Worm (Caenorhabditis elegans) whole organism, L4 larva: ENCODE results near the gene snrp-3.
"Not testable (repeated sequence)": the region's sequence is repeated elsewhere in the genome, so short reads cannot be mapped to it uniquely, and the experiment has no call there.

ENCODE experiments used
- F26F4.8 ChIP-seq: fragments of 200-800 bp; sonication (Bioruptor generic); conservative IDR thresholded peaks from 2 replicates; pipeline ENCODE4 v1.3.6; 2022; ENCODE audit warnings: missing genetic modification characterization, missing compliant biosample characterization
- T20F7.1 ChIP-seq: fragments of 200-800 bp; sonication (Bioruptor generic); optimal IDR thresholded peaks from 2 replicates; lab custom pipeline; 2018; ENCODE audit warnings: mild to moderate bottlenecking, missing genetic modification characterization, missing compliant biosample characterization
- Y105C5A.15 ChIP-seq: fragments of 200-800 bp; sonication (Bioruptor generic); IDR thresholded peaks from 2 replicates; pipeline ENCODE4 v1.3.6; 2022; ENCODE audit warnings: missing genetic modification characterization, missing compliant biosample characterization
- Y48G9A.11 ChIP-seq: fragments of 200-800 bp; sonication (Bioruptor generic); IDR thresholded peaks from 2 replicates; pipeline ENCODE4 v1.3.6; 2022; ENCODE audit warnings: missing genetic modification reagents, missing genetic modification characterization, missing compliant biosample characterization
- ZK337.2 ChIP-seq: fragments of 200-800 bp; sonication (Bioruptor generic); IDR thresholded peaks from 2 replicates; pipeline ENCODE4 v1.3.6; 2022; ENCODE audit warnings: missing genetic modification reagents, missing genetic modification characterization, missing compliant biosample characterization
- aha-1 ChIP-seq: fragments of 150-350 bp; peaks from one replicate; lab custom pipeline; 2014; ENCODE audit warnings: missing biosample characterization, missing genetic modification characterization
- ceh-32 ChIP-seq: sonication (generic microtip); optimal IDR thresholded peaks from 2 replicates; lab custom pipeline; 2016; ENCODE audit warnings: mild to moderate bottlenecking, missing genetic modification characterization, missing compliant biosample characterization; ENCODE audit not compliant: poor library complexity
- ces-1 ChIP-seq: fragments of 150-350 bp; sonication (generic microtip); optimal IDR thresholded peaks from 4 replicates; lab custom pipeline; 2014; ENCODE audit warnings: missing biosample characterization, missing genetic modification reagents, missing genetic modification characterization
- dpl-1 ChIP-seq: fragments of 150-350 bp; optimal IDR thresholded peaks from 2 replicates; lab custom pipeline; 2014; ENCODE audit warnings: missing biosample characterization, missing genetic modification reagents, missing genetic modification characterization
- dve-1 ChIP-seq: sonication (generic microtip); optimal IDR thresholded peaks from 2 replicates; lab custom pipeline; 2017; ENCODE audit warnings: antibody characterized with exemption, mild to moderate bottlenecking, missing genetic modification characterization, missing compliant biosample characterization; ENCODE audit not compliant: insufficient read depth
- egl-43 ChIP-seq: fragments of 200-800 bp; sonication (Bioruptor generic); IDR thresholded peaks from 2 replicates; pipeline ENCODE4 v1.3.6; 2022; ENCODE audit warnings: missing genetic modification reagents, missing genetic modification characterization, missing compliant biosample characterization
- hlh-11 ChIP-seq: fragments of 200-800 bp; sonication (Bioruptor generic); optimal IDR thresholded peaks from 2 replicates; lab custom pipeline; 2018; ENCODE audit warnings: mild to moderate bottlenecking, missing genetic modification characterization, missing compliant biosample characterization
- hlh-30 ChIP-seq: sonication (generic microtip); optimal IDR thresholded peaks from 2 replicates; lab custom pipeline; 2017; ENCODE audit warnings: antibody characterized with exemption, mild to moderate bottlenecking, missing genetic modification characterization, missing compliant biosample characterization; ENCODE audit not compliant: insufficient read depth
- hmg-1.1 ChIP-seq: fragments of 200-800 bp; sonication (Bioruptor generic); IDR thresholded peaks from 2 replicates; pipeline ENCODE4 v1.3.6; 2022; ENCODE audit warnings: missing genetic modification reagents, missing genetic modification characterization, missing compliant biosample characterization
- jun-1 ChIP-seq: fragments of 150-350 bp; optimal IDR thresholded peaks from 2 replicates; lab custom pipeline; 2014; ENCODE audit warnings: missing biosample characterization, missing genetic modification reagents, missing genetic modification characterization
- lin-38 ChIP-seq: fragments of 200-800 bp; sonication (Bioruptor generic); IDR thresholded peaks from 2 replicates; pipeline ENCODE4 v1.3.6; 2022; ENCODE audit warnings: missing genetic modification reagents, missing genetic modification characterization, missing compliant biosample characterization
- lsy-2 ChIP-seq, 2 experiments: fragments of 150-350 bp in 1 of 2; sonication (generic microtip) in 1 of 2; optimal IDR thresholded peaks; 2 replicates each; lab custom pipeline; 2014 to 2017; ENCODE audit warnings: missing biosample characterization in 2 of 2, missing genetic modification characterization in 2 of 2
- madf-5 ChIP-seq, 2 experiments: fragments of 200-800 bp; sonication (Bioruptor generic); IDR thresholded peaks; 2 replicates each; pipeline ENCODE4 v1.3.6; 2022; ENCODE audit warnings: missing compliant biosample characterization in 2 of 2, missing genetic modification characterization in 2 of 2
- nhr-11 ChIP-seq: fragments of 150-350 bp; optimal IDR thresholded peaks from 2 replicates; lab custom pipeline; 2014; ENCODE audit warnings: missing biosample characterization, missing genetic modification characterization
- nhr-111 ChIP-seq: fragments of 200-800 bp; sonication (Bioruptor generic); optimal IDR thresholded peaks from 2 replicates; lab custom pipeline; 2018; ENCODE audit warnings: mild to moderate bottlenecking, missing genetic modification characterization, missing compliant biosample characterization
- pha-4 ChIP-seq, 2 experiments: fragments of 150-350 bp in 1 of 2; fragments of 200-800 bp in 1 of 2; sonication (Bioruptor generic) in 1 of 2; IDR thresholded peaks in 1 of 2; optimal IDR thresholded peaks in 1 of 2; 2 replicates each; pipeline versions ENCODE4 v1.3.6 to Lab custom; 2014 to 2022; ENCODE audit warnings: missing genetic modification characterization in 2 of 2, missing genetic modification reagents in 2 of 2, missing biosample characterization in 1 of 2, missing compliant biosample characterization in 1 of 2
- set-16 ChIP-seq: fragments of 200-800 bp; sonication (Bioruptor generic); IDR thresholded peaks from 2 replicates; pipeline ENCODE4 v1.3.6; 2022; ENCODE audit warnings: missing genetic modification reagents, missing genetic modification characterization, missing compliant biosample characterization
- unc-130 ChIP-seq: sonication (generic microtip); optimal IDR thresholded peaks from 2 replicates; lab custom pipeline; 2016; ENCODE audit warnings: missing genetic modification reagents, missing genetic modification characterization, missing compliant biosample characterization
- unc-62 ChIP-seq, 3 experiments: fragments of 150-350 bp in 1 of 3; sonication (generic microtip); optimal IDR thresholded peaks in 2 of 3; peaks in 1 of 3; 1 replicate in 1 of 3; 2 replicates in 2 of 3; lab custom pipeline; 2014 to 2017; ENCODE audit warnings: missing biosample characterization in 3 of 3, missing genetic modification characterization in 3 of 3, missing genetic modification reagents in 3 of 3, missing genotype in 1 of 3
- zfp-2 ChIP-seq: sonication (generic microtip); optimal IDR thresholded peaks from 2 replicates; lab custom pipeline; 2016; ENCODE audit warnings: mild to moderate bottlenecking, missing genetic modification characterization, missing compliant biosample characterization
- zip-2 ChIP-seq: fragments of 150-350 bp; optimal IDR thresholded peaks from 2 replicates; lab custom pipeline; 2014; ENCODE audit warnings: missing biosample characterization, missing genetic modification characterization

snrp-3 gene

DNA sequence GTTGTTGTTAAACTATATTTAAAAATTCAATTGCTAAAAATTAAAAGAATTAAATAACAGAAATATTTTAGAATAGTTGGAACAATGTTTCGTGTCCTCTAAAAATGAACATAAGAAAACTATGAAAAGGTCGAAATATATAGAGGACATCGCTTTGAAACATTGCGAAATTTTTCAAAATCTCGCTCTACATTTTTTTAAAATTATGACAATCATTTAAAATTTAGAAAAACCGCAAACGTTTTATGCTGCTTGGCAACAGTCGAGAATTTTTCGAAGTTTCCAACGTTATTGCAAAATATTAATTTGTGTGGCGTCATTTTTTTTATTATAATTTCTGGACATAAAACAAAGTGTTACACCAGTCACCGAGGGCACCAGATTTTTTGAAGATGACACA lies 27.4 kb upstream of the snrp-3 start, which contains the start of the genes parg-2 and ipla-5:
Gene parg-2, minus strand, starts transcription at position 101 of the 400 bp plus-strand sequence.
Gene ipla-5, plus strand, starts transcription at position 216 of the 400 bp plus-strand sequence.
- TF ChIP-seq dve-1 (tag; lab: Kevin White, UChicago); set-16 (GFP tag; lab: Robert Waterston, UW); Y105C5A.15: not testable (repeated sequence)

DNA sequence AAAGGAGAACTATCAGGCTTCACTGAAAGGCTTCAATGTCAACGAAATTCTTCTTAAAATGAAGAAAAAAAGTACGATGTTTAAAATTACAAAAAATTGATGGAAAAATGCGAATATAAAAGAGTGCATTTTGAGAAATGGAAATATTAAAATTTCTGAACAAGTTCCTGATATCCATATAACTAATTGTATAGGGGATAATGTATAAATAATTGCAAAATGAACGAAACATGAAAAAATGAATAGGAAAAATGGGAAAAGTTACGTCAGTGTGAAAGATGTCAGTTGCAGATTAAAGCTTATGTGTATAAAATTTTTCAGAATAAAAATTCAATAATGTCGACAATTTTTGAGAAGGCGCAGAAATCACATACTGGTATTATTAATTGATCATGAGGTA lies 20.4 kb upstream of the snrp-3 start:
- peak in 1 of 2 experiments; percentile 93 for TF ChIP-seq unc-62 (GFP tag; optimal IDR thresholded peaks at IDR 0.05 in 1 of 2; lab: Kevin White, UChicago)
- no peak for TF ChIP-seq unc-62 (tag; optimal IDR thresholded peaks at IDR 0.05; lab: Kevin White, UChicago)
- TF ChIP-seq ZK337.2 (GFP tag; lab: Robert Waterston, UW), result no peak
- no peak for TF ChIP-seq hmg-1.1 (GFP tag; lab: Robert Waterston, UW)

DNA sequence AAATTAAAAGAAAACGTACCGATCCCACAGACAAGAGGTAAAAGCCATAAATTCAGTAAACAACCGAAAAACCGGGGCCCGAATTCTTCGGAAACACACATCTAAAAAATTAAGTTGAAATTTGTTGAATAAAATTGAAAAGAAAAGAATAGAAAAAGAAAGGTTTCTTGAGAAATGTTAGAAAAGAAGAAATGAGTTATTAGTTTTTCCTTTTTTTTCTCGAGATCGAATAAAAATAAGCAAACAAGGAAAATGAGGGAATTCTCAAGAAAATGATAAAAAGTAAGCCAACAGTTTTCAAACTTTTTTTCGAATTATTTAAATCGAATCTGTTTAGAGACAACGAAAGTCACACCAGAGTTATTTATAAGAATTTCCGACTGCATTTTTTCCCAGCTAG lies 17.9 kb upstream of the snrp-3 start, which contains the start of gene H23L24.4:
Gene H23L24.4, minus strand, starts transcription at position 101 of the 400 bp plus-strand sequence.
- no peak for TF ChIP-seq unc-62 (GFP tag; optimal IDR thresholded peaks at IDR 0.05 in 1 of 2; lab: Kevin White, UChicago)
- no peak for TF ChIP-seq unc-62 (tag; optimal IDR thresholded peaks at IDR 0.05; lab: Kevin White, UChicago)
- TF ChIP-seq lsy-2 (tag; optimal IDR thresholded peaks at IDR 0.05; lab: Kevin White, UChicago), result no peak
- no peak for TF ChIP-seq ceh-32 (tag; lab: Kevin White, UChicago)
- no peak for TF ChIP-seq unc-130 (GFP tag; lab: Kevin White, UChicago)
- no peak for TF ChIP-seq lin-38
- TF ChIP-seq pha-4 (GFP tag; IDR thresholded peaks at IDR 0.05; lab: Robert Waterston, UW), result no peak
- TF ChIP-seq pha-4 (tag; optimal IDR thresholded peaks at IDR 0.05; lab: Kevin White, UChicago), result no peak
- peak; percentile 72 for TF ChIP-seq aha-1 (tag; lab: Kevin White, UChicago)
- TF ChIP-seq, all 104 proteins: peak for 1

DNA sequence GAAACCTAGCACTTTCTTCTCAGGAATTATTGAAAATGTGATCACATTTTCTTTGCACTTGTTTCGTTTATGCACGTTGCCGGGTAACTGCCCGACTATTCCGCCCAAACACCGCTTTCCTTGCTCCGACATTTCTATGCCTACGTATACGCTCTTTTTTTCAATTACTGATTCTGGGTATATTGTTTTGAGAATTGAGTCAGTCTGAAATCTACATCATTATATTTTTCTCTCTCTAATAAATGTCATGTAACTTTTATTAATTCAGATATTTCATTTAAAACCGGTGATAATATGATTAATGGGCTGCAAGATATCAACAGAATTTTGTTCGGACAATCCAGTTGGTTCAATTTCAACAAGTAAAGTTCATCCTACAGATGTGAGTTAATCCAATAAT lies 9.8 kb upstream of the snrp-3 start, which contains the start of gene ttll-11:
Gene ttll-11, plus strand, starts transcription at position 301 of the 400 bp plus-strand sequence.
- TF ChIP-seq nhr-111 (GFP tag; lab: Kevin White, UChicago), result no peak
- TF ChIP-seq ces-1 (GFP tag; lab: Kevin White, UChicago), result no peak
- no peak for TF ChIP-seq egl-43
- TF ChIP-seq hlh-30 (tag; lab: Kevin White, UChicago), result no peak
- TF ChIP-seq unc-62 (GFP tag; optimal IDR thresholded peaks at IDR 0.05 in 1 of 2; lab: Kevin White, UChicago), result peak in 1 of 2 experiments; percentile 21
- no peak for TF ChIP-seq unc-62 (tag; optimal IDR thresholded peaks at IDR 0.05; lab: Kevin White, UChicago)
- no peak for TF ChIP-seq dpl-1 (GFP tag; lab: Kevin White, UChicago)
- no peak for TF ChIP-seq zip-2 (tag; lab: Kevin White, UChicago)
- peak; percentile 15 for TF ChIP-seq nhr-11 (tag; lab: Kevin White, UChicago)
- TF ChIP-seq zfp-2 (tag; lab: Kevin White, UChicago), result no peak
- no peak for TF ChIP-seq hlh-11

DNA sequence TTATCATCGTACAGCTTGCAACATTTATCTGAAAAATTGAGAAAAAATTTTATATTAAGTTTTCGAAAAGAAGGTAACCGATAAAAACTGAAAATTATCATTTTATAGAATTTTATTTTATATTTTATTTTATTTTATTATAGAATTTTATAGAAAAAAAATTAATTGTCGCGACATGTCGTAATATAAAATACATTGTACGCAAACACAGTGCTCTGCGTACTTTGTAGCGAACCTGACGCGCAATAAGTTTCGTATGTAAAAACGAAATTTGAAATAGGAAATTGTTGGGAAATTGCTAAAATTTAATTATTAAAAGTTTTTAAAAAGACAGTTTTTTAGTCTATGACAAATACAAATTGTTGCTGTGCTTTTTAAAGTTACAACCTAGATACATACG lies 3.9 kb upstream of the snrp-3 start, which contains the start of the genes hst-1 and ints-6:
Gene hst-1, minus strand, starts transcription at position 28 of the 400 bp plus-strand sequence.
Gene ints-6, plus strand, starts transcription at position 260 of the 400 bp plus-strand sequence.
- peak; percentile 58 for TF ChIP-seq dpl-1 (GFP tag; lab: Kevin White, UChicago)
- no peak for TF ChIP-seq jun-1 (tag; lab: Kevin White, UChicago)
- peak in 1 of 2 experiments; percentile 28 for TF ChIP-seq lsy-2 (tag; optimal IDR thresholded peaks at IDR 0.05; lab: Kevin White, UChicago)
- TF ChIP-seq ZK337.2 (GFP tag; lab: Robert Waterston, UW), result no peak
- TF ChIP-seq T20F7.1 (GFP tag; lab: Kevin White, UChicago), result peak; percentile 59
- TF ChIP-seq madf-5 (GFP tag; IDR thresholded peaks at IDR 0.05; lab: Robert Waterston, UW), result no peak
- no peak for TF ChIP-seq Y48G9A.11 (GFP tag; lab: Robert Waterston, UW)

DNA sequence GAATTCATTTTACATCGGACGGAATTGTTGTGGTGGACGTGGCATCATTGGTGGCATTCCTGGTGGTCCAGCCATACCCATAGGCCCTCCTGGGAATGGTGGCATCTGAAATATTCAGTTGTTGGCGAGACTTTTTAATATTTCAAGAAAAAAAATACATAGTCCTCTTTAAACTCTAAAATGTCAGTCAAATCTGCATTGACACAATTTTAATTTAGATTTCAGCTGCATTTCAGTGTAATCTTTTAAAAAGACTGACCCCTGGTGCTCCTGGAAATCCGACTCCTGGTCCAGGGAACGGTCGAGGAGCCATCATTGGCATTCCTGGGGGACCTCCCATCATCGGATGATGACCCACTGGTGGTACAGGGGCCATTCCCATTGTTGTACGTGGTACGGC lies 644 bp downstream of the snrp-3 start:
- TF ChIP-seq F26F4.8 (GFP tag; lab: Robert Waterston, UW) (no peak), aha-1 (tag; lab: Kevin White, UChicago) (peak; percentile 62)
